Worm (Caenorhabditis elegans) whole organism, L2 larva: ENCODE data around the gene abu-2.

Experiments used
- C34F6.9 ChIP-seq: fragments of 150-350 bp; optimal IDR thresholded peaks from 2 replicates; lab custom pipeline; 2014; ENCODE audit warnings: missing biosample characterization, missing genetic modification characterization
- F13H6.1 ChIP-seq: sonication (generic microtip); optimal IDR thresholded peaks from 2 replicates; lab custom pipeline; 2016; ENCODE audit warnings: missing genetic modification characterization, missing compliant biosample characterization
- R02D3.7 ChIP-seq: fragments of 150-350 bp; optimal IDR thresholded peaks from 2 replicates; lab custom pipeline; 2014; ENCODE audit warnings: missing biosample characterization, missing genetic modification characterization
- Y55F3AM.14 ChIP-seq: fragments of 200-800 bp; sonication (Bioruptor generic); optimal IDR thresholded peaks from 2 replicates; lab custom pipeline; 2018; ENCODE audit warnings: mild to moderate bottlenecking, missing genetic modification characterization, missing compliant biosample characterization
- ZK546.5 ChIP-seq: sonication (generic microtip); optimal IDR thresholded peaks from 2 replicates; lab custom pipeline; 2017; ENCODE audit warnings: missing biosample characterization, missing genetic modification characterization
- alr-1 ChIP-seq: fragments of 150-350 bp; optimal IDR thresholded peaks from 2 replicates; lab custom pipeline; 2014; ENCODE audit warnings: missing biosample characterization, missing genetic modification characterization
- aly-2 ChIP-seq: fragments of 150-350 bp; optimal IDR thresholded peaks from 2 replicates; lab custom pipeline; 2014; ENCODE audit warnings: missing biosample characterization, missing genetic modification characterization
- ama-1 ChIP-seq: fragments of 150-350 bp; optimal IDR thresholded peaks from 2 replicates; lab custom pipeline; 2018; ENCODE audit warnings: inconsistent platforms
- blmp-1 ChIP-seq: sonication (generic microtip); optimal IDR thresholded peaks from 2 replicates; lab custom pipeline; 2017; ENCODE audit warnings: missing genetic modification characterization, mild to moderate bottlenecking, missing compliant biosample characterization, antibody characterized with exemption, moderate library complexity; ENCODE audit not compliant: insufficient read depth
- ceh-16 ChIP-seq: fragments of 150-350 bp; optimal IDR thresholded peaks from 2 replicates; lab custom pipeline; 2014; ENCODE audit warnings: missing biosample characterization, missing genetic modification characterization
- ceh-82 ChIP-seq: fragments of 150-350 bp; optimal IDR thresholded peaks from 2 replicates; lab custom pipeline; 2014; ENCODE audit warnings: missing biosample characterization, missing genetic modification characterization
- crh-2 ChIP-seq: sonication (generic microtip); optimal IDR thresholded peaks from 2 replicates; lab custom pipeline; 2017; ENCODE audit warnings: missing biosample characterization, missing genetic modification characterization
- dmd-4 ChIP-seq: sonication (generic microtip); optimal IDR thresholded peaks from 2 replicates; lab custom pipeline; 2017; ENCODE audit warnings: missing biosample characterization, missing genetic modification characterization
- egl-27 ChIP-seq: sonication (generic microtip); optimal IDR thresholded peaks from 3 replicates; lab custom pipeline; 2017; ENCODE audit warnings: missing biosample characterization, missing genetic modification reagents, missing genetic modification characterization
- elt-1 ChIP-seq: fragments of 150-350 bp; optimal IDR thresholded peaks from 2 replicates; lab custom pipeline; 2014; ENCODE audit warnings: missing biosample characterization, missing genetic modification characterization
- elt-3 ChIP-seq: sonication (generic microtip); optimal IDR thresholded peaks from 2 replicates; lab custom pipeline; 2017; ENCODE audit warnings: missing biosample characterization, missing genetic modification characterization
- fos-1 ChIP-seq: fragments of 150-350 bp; optimal IDR thresholded peaks from 2 replicates; lab custom pipeline; 2014; ENCODE audit warnings: missing biosample characterization, missing genetic modification characterization
- gmeb-1 ChIP-seq: fragments of 150-350 bp; optimal IDR thresholded peaks from 2 replicates; lab custom pipeline; 2014; ENCODE audit warnings: missing biosample characterization, missing genetic modification characterization
- lin-11 ChIP-seq: fragments of 150-350 bp; sonication (generic microtip); optimal IDR thresholded peaks from 2 replicates; lab custom pipeline; 2014; ENCODE audit warnings: missing biosample characterization, missing genetic modification characterization, inconsistent platforms, mixed read lengths
- lin-13 ChIP-seq: fragments of 150-350 bp; optimal IDR thresholded peaks from 2 replicates; lab custom pipeline; 2014; ENCODE audit warnings: missing biosample characterization, missing genetic modification reagents, missing genetic modification characterization
- lin-39 ChIP-seq: fragments of 150-350 bp; optimal IDR thresholded peaks from 2 replicates; lab custom pipeline; 2014; ENCODE audit warnings: missing biosample characterization, missing genetic modification reagents, missing genetic modification characterization
- lsy-2 ChIP-seq, 2 experiments: fragments of 150-350 bp in 1 of 2; sonication (generic microtip) in 1 of 2; optimal IDR thresholded peaks; 2 replicates each; lab custom pipeline; 2014 to 2017; ENCODE audit warnings: missing biosample characterization in 2 of 2, missing genetic modification characterization in 2 of 2
- mab-5 ChIP-seq: fragments of 150-350 bp; optimal IDR thresholded peaks from 2 replicates; lab custom pipeline; 2014; ENCODE audit warnings: missing biosample characterization, missing genetic modification characterization
- mbf-1 ChIP-seq: sonication (generic microtip); optimal IDR thresholded peaks from 2 replicates; lab custom pipeline; 2017; ENCODE audit warnings: missing biosample characterization, missing genetic modification characterization
- mdl-1 ChIP-seq, 2 experiments: fragments of 150-350 bp in 1 of 2; sonication (generic microtip) in 1 of 2; optimal IDR thresholded peaks; 2 replicates each; lab custom pipeline; 2017; ENCODE audit warnings: missing biosample characterization in 2 of 2, missing genetic modification characterization in 2 of 2
- nhr-10 ChIP-seq: sonication (generic microtip); optimal IDR thresholded peaks from 2 replicates; lab custom pipeline; 2017; ENCODE audit warnings: missing biosample characterization, missing genetic modification characterization
- nhr-11 ChIP-seq: fragments of 150-350 bp; optimal IDR thresholded peaks from 2 replicates; lab custom pipeline; 2014; ENCODE audit warnings: missing biosample characterization, missing genetic modification characterization
- nhr-12 ChIP-seq: fragments of 150-350 bp; optimal IDR thresholded peaks from 2 replicates; lab custom pipeline; 2014; ENCODE audit warnings: missing biosample characterization, missing genetic modification characterization
- nhr-129 ChIP-seq: fragments of 150-350 bp; optimal IDR thresholded peaks from 2 replicates; lab custom pipeline; 2014; ENCODE audit warnings: missing biosample characterization, missing genetic modification characterization
- nhr-21 ChIP-seq: fragments of 150-350 bp; optimal IDR thresholded peaks from 2 replicates; lab custom pipeline; 2014; ENCODE audit warnings: missing biosample characterization, missing genetic modification characterization
- nhr-23 ChIP-seq: fragments of 150-350 bp; optimal IDR thresholded peaks from 2 replicates; lab custom pipeline; 2014; ENCODE audit warnings: missing biosample characterization, missing genetic modification reagents, missing genetic modification characterization
- nhr-237 ChIP-seq: fragments of 150-350 bp; optimal IDR thresholded peaks from 2 replicates; lab custom pipeline; 2014; ENCODE audit warnings: missing biosample characterization, missing genetic modification characterization
- nhr-25 ChIP-seq: fragments of 150-350 bp; sonication (generic microtip); optimal IDR thresholded peaks from 3 replicates; lab custom pipeline; 2014; ENCODE audit warnings: missing biosample characterization, missing genetic modification characterization
- nhr-6 ChIP-seq: fragments of 150-350 bp; optimal IDR thresholded peaks from 2 replicates; lab custom pipeline; 2014; ENCODE audit warnings: missing biosample characterization, missing genetic modification characterization
- nhr-77 ChIP-seq: fragments of 150-350 bp; optimal IDR thresholded peaks from 2 replicates; lab custom pipeline; 2014; ENCODE audit warnings: missing biosample characterization, missing genetic modification characterization
- peb-1 ChIP-seq: fragments of 150-350 bp; optimal IDR thresholded peaks from 2 replicates; lab custom pipeline; 2014; ENCODE audit warnings: missing biosample characterization, missing genetic modification characterization
- sem-4 ChIP-seq: fragments of 150-350 bp; optimal IDR thresholded peaks from 2 replicates; lab custom pipeline; 2014; ENCODE audit warnings: missing biosample characterization, missing genetic modification reagents, missing genetic modification characterization
- skn-1 ChIP-seq: sonication (generic microtip); optimal IDR thresholded peaks from 2 replicates; lab custom pipeline; 2017; ENCODE audit warnings: missing biosample characterization, missing genetic modification characterization
- sma-3 ChIP-seq: sonication (generic microtip); optimal IDR thresholded peaks from 2 replicates; lab custom pipeline; 2016; ENCODE audit warnings: missing genetic modification reagents, missing genetic modification characterization, missing compliant biosample characterization
- sma-9 ChIP-seq, 2 experiments: fragments of 150-350 bp in 1 of 2; sonication (generic microtip) in 1 of 2; optimal IDR thresholded peaks; 2 replicates each; lab custom pipeline; 2014 to 2016; ENCODE audit warnings: missing genetic modification characterization in 2 of 2, mild to moderate bottlenecking in 1 of 2, missing biosample characterization in 1 of 2, missing compliant biosample characterization in 1 of 2, missing genetic modification reagents in 1 of 2, moderate library complexity in 1 of 2
- snpc-4 ChIP-seq: fragments of 150-350 bp; optimal IDR thresholded peaks from 2 replicates; lab custom pipeline; 2014; ENCODE audit warnings: missing biosample characterization, missing genetic modification characterization
- unc-39 ChIP-seq: fragments of 150-350 bp; optimal IDR thresholded peaks from 2 replicates; lab custom pipeline; 2014; ENCODE audit warnings: missing biosample characterization, missing genetic modification characterization
- unc-55 ChIP-seq: fragments of 150-350 bp; sonication (generic microtip); optimal IDR thresholded peaks from 3 replicates; lab custom pipeline; 2014; ENCODE audit warnings: missing biosample characterization, missing genetic modification reagents, missing genetic modification characterization
- unc-62 ChIP-seq: fragments of 150-350 bp; optimal IDR thresholded peaks from 2 replicates; lab custom pipeline; 2014; ENCODE audit warnings: missing biosample characterization, missing genetic modification reagents, missing genetic modification characterization
- zag-1 ChIP-seq: fragments of 150-350 bp; optimal IDR thresholded peaks from 2 replicates; lab custom pipeline; 2014; ENCODE audit warnings: missing biosample characterization, missing genetic modification characterization
- ztf-1 ChIP-seq: fragments of 200-800 bp; sonication (Bioruptor generic); conservative IDR thresholded peaks from 2 replicates; pipeline ENCODE4 v1.3.6; 2022; ENCODE audit warnings: missing genetic modification characterization, missing compliant biosample characterization
- ztf-11 ChIP-seq: sonication (generic microtip); optimal IDR thresholded peaks from 2 replicates; lab custom pipeline; 2017; ENCODE audit warnings: missing biosample characterization, missing genetic modification characterization
- ztf-4 ChIP-seq: fragments of 150-350 bp; optimal IDR thresholded peaks from 2 replicates; lab custom pipeline; 2014; ENCODE audit warnings: missing biosample characterization, missing genetic modification characterization

abu-2 gene

ce11 chrX:1446593-1447141 lies 36.2 kb upstream of the abu-2 start, which contains the start of gene zfp-3:
Gene zfp-3 (minus strand): TSS chrX:1446643.
- TF ChIP-seq C34F6.9, result peak; percentile 98
- TF ChIP-seq mdl-1 (tag; optimal IDR thresholded peaks at IDR 0.05; lab: Kevin White, UChicago), result peak; percentile 97
- TF ChIP-seq nhr-10 (tag; lab: Kevin White, UChicago), result peak; percentile 53
- no peak for TF ChIP-seq peb-1 (tag; lab: Kevin White, UChicago)
- TF ChIP-seq sma-9 (GFP tag; optimal IDR thresholded peaks at IDR 0.05; lab: Kevin White, UChicago), result peak; percentile 96
- TF ChIP-seq sma-9 (tag; optimal IDR thresholded peaks at IDR 0.05; lab: Kevin White, UChicago), result no peak
- TF ChIP-seq nhr-6 (tag; lab: Kevin White, UChicago), result peak; percentile 93
- TF ChIP-seq mbf-1, result no peak
- TF ChIP-seq sma-3 (GFP tag; lab: Kevin White, UChicago), result peak; percentile 94
- TF ChIP-seq Y55F3AM.14, result peak; percentile 60
- peak; percentile 48 for TF ChIP-seq unc-62 (GFP tag; lab: Kevin White, UChicago)
- peak; percentile 96 for TF ChIP-seq nhr-25 (tag; lab: Kevin White, UChicago)
- TF ChIP-seq nhr-12, result no peak
- peak; percentile 69 for TF ChIP-seq ZK546.5
- TF ChIP-seq unc-39 (tag; lab: Kevin White, UChicago), result no peak
- TF ChIP-seq zag-1 (tag; lab: Kevin White, UChicago), result peak; percentile 92
- TF ChIP-seq F13H6.1 (tag; lab: Kevin White, UChicago), result peak; percentile 98
- peak; percentile 97 for TF ChIP-seq fos-1 (tag; lab: Kevin White, UChicago)
- TF ChIP-seq gmeb-1 (tag; lab: Kevin White, UChicago), result peak; percentile 85
- peak; percentile 94 for TF ChIP-seq egl-27
- TF ChIP-seq mab-5 (tag; lab: Kevin White, UChicago), result peak; percentile 92
- TF ChIP-seq lin-39 (tag; lab: Kevin White, UChicago), result peak; percentile 36
- TF ChIP-seq nhr-23 (tag; lab: Kevin White, UChicago), result no peak
- TF ChIP-seq crh-2 (tag; lab: Kevin White, UChicago), result peak; percentile 94
- TF ChIP-seq ceh-82, result no peak
- TF ChIP-seq lsy-2 (tag; optimal IDR thresholded peaks at IDR 0.05; lab: Kevin White, UChicago), result peak; percentile 77 to 94
- peak; percentile 36 for TF ChIP-seq nhr-77 (tag; lab: Kevin White, UChicago)
- no peak for TF ChIP-seq elt-1 (tag; lab: Kevin White, UChicago)
- peak; percentile 75 for TF ChIP-seq nhr-237 (tag; lab: Kevin White, UChicago)
- TF ChIP-seq aly-2 (tag; lab: Kevin White, UChicago), result no peak
- peak; percentile 86 for TF ChIP-seq lin-13 (GFP tag; lab: Kevin White, UChicago)
- peak; percentile 84 for TF ChIP-seq blmp-1 (tag; lab: Kevin White, UChicago)
- peak; percentile 14 for TF ChIP-seq ztf-11 (tag; lab: Kevin White, UChicago)
- TF ChIP-seq ceh-16 (tag; lab: Kevin White, UChicago), result peak; percentile 44
- peak; percentile 97 for TF ChIP-seq lin-11 (tag; lab: Kevin White, UChicago)
- TF ChIP-seq nhr-21, result peak; percentile 95
- TF ChIP-seq skn-1 (tag; lab: Kevin White, UChicago), result peak; percentile 66
- TF ChIP-seq snpc-4, result peak; percentile 84
- peak; percentile 97 for TF ChIP-seq unc-55 (GFP tag; lab: Kevin White, UChicago)
- no peak for TF ChIP-seq elt-3
- no peak for TF ChIP-seq alr-1 (tag; lab: Kevin White, UChicago)
- TF ChIP-seq ztf-4 (tag; lab: Kevin White, UChicago), result peak; percentile 93
- TF ChIP-seq ama-1 (lab: Kevin White, UChicago), result peak; percentile 62
- no peak for TF ChIP-seq nhr-11 (tag; lab: Kevin White, UChicago)
- TF ChIP-seq nhr-129 (tag; lab: Kevin White, UChicago), result peak; percentile 96
- peak; percentile 12 for TF ChIP-seq R02D3.7
- no peak for TF ChIP-seq ztf-1 (GFP tag; lab: Robert Waterston, UW)
- TF ChIP-seq sem-4 (tag; lab: Kevin White, UChicago), result peak; percentile 87
- TF ChIP-seq dmd-4, result no peak
